4 fruit fly cellular contexts compared by ENCODE assay signal in the genomic region with DNA sequence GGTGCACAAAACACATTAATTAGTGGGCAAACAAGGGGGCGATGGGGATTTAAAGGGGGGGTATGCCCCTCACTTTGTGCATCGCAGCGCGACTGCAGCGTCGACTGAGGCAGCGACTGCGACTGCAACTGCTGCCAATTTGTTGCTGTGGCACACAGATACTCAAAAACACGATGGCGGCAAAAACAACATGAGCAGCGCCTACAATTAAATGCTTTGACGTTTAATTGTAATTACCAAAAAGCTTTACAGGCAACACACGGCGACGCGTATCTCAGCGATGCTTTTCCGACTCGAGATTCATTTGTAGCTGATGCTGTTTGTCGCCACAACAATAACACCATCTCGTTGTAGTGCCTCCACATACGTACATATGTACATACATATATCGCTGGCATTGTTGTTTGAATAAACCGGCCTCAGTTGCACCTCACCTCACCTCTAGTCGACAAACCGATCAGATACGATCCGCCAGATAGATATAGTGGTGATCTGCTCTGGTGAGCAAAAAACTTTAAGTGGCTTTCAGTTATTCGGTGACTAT.
TF ChIP-seq lines count a peak whose summit lies in the region.

No protein-coding gene starts in this region.

- no peak for TF ChIP-seq CTCF in whole organism, embryonic (GFP tag; optimal IDR thresholded peaks at IDR 0.05; lab: Kevin White, UChicago)

TF ChIP-seq in whole organism, adult, 20 proteins besides CTCF, POLR2A, EP300 and RAD21:
- TF ChIP-seq Hr96 (GFP tag; optimal IDR thresholded peaks at IDR 0.05; lab: Kevin White, UChicago) (peak; percentile 25), CG14711 (tag; optimal IDR thresholded peaks at IDR 0.05; lab: Kevin White, UChicago) (no peak), CG1620 (GFP tag; optimal IDR thresholded peaks at IDR 0.05; lab: Kevin White, UChicago) (no peak), CG11617 (GFP tag; optimal IDR thresholded peaks at IDR 0.05; lab: Kevin White, UChicago) (no peak), pad (GFP tag; optimal IDR thresholded peaks at IDR 0.05; lab: Kevin White, UChicago) (no peak), bab1 (GFP tag; optimal IDR thresholded peaks at IDR 0.05; lab: Kevin White, UChicago) (no peak), kay (GFP tag; lab: Kevin White, UChicago; ENCODE audit: borderline replicate concordance) (peak; percentile 61), Mnt (GFP tag; optimal IDR thresholded peaks at IDR 0.05; lab: Kevin White, UChicago) (peak; percentile 1), CG12768 (GFP tag; optimal IDR thresholded peaks at IDR 0.05; lab: Kevin White, UChicago) (no peak), CG33017 (tag; optimal IDR thresholded peaks at IDR 0.05; lab: Kevin White, UChicago) (no peak), tj (GFP tag; optimal IDR thresholded peaks at IDR 0.05; lab: Kevin White, UChicago) (no peak), Crg-1 (GFP tag; optimal IDR thresholded peaks at IDR 0.05; lab: Kevin White, UChicago) (no peak), CG5204 (GFP tag; optimal IDR thresholded peaks at IDR 0.05; lab: Kevin White, UChicago) (no peak), Clk (GFP tag; optimal IDR thresholded peaks at IDR 0.05; lab: Kevin White, UChicago) (no peak), ovo (GFP tag; optimal IDR thresholded peaks at IDR 0.05; lab: Kevin White, UChicago) (no peak), cnc (optimal IDR thresholded peaks at IDR 0.05; lab: Kevin White, UChicago) (no peak), CG7045 (GFP tag; optimal IDR thresholded peaks at IDR 0.05; lab: Kevin White, UChicago) (no peak), CG7101 (tag; optimal IDR thresholded peaks at IDR 0.05; lab: Kevin White, UChicago) (no peak), cic (GFP tag; optimal IDR thresholded peaks at IDR 0.05; lab: Kevin White, UChicago) (no peak), toe (GFP tag; optimal IDR thresholded peaks at IDR 0.05; lab: Kevin White, UChicago) (no peak)

TF ChIP-seq in whole organism, embryonic, 481 proteins besides CTCF, POLR2A, EP300 and RAD21:
- TF ChIP-seq CG11456 (GFP tag; IDR thresholded peaks at IDR 0.05; lab: Robert Waterston, UW) (0 out of 3 replicates have a peak, but pooled peaks have one; percentile 30), pan (optimal IDR thresholded peaks at IDR 0.05; lab: Kevin White, UChicago) (no peak), pan (GFP tag; optimal IDR thresholded peaks at IDR 0.05 in 1 of 2, IDR thresholded peaks at IDR 0.05 in 1 of 2) (peak in 1 of 2 experiments; percentile 4), CG6791 (GFP tag; IDR thresholded peaks at IDR 0.05; lab: Robert Waterston, UW; ENCODE audit: partially characterized antibody) (no peak), zfh1 (GFP tag; IDR thresholded peaks at IDR 0.05; lab: Robert Waterston, UW) (no peak), Drgx (GFP tag; IDR thresholded peaks at IDR 0.05; lab: Robert Waterston, UW) (peak; percentile 38; the same call in 1 of the 2 replicates), grn (GFP tag; optimal IDR thresholded peaks at IDR 0.05; lab: Kevin White, UChicago) (peak; percentile 17), chinmo (GFP tag; IDR thresholded peaks at IDR 0.05; lab: Robert Waterston, UW; ENCODE audit: partially characterized antibody) (0 out of 4 replicates have a peak, but pooled peaks have one; percentile 50), Med (GFP tag; lab: Kevin White, UChicago) (peak; percentile 27), jigr1 (GFP tag; IDR thresholded peaks at IDR 0.05; lab: Robert Waterston, UW) (no peak)

TF ChIP-seq in whole organism, prepupa, 60 proteins besides CTCF, POLR2A, EP300 and RAD21:
- no peak for TF ChIP-seq fkh (GFP tag; optimal IDR thresholded peaks at IDR 0.05; lab: Kevin White, UChicago)
- 0 out of 3 replicates have a peak, but pooled peaks have one; percentile 23 for TF ChIP-seq CG6163 (GFP tag; IDR thresholded peaks at IDR 0.05; lab: Robert Waterston, UW)
- TF ChIP-seq CG6808 (GFP tag; optimal IDR thresholded peaks at IDR 0.05; lab: Kevin White, UChicago) = no peak
- TF ChIP-seq lz (GFP tag; optimal IDR thresholded peaks at IDR 0.05; lab: Kevin White, UChicago) = no peak
- no peak for TF ChIP-seq Eip78C (GFP tag; lab: Kevin White, UChicago)
- TF ChIP-seq Sox15 (GFP tag; optimal IDR thresholded peaks at IDR 0.05; lab: Kevin White, UChicago) = no peak
- no peak for TF ChIP-seq CG32006 (GFP tag; optimal IDR thresholded peaks at IDR 0.05; lab: Kevin White, UChicago)
- TF ChIP-seq CG15336 (GFP tag; IDR thresholded peaks at IDR 0.05; lab: Robert Waterston, UW) = peak; percentile 35; the same call in 1 of the 2 replicates

TF ChIP-seq in whole organism, pupa, 21 proteins besides CTCF, POLR2A, EP300 and RAD21:
- TF ChIP-seq fd96Ca (GFP tag; IDR thresholded peaks at IDR 0.05; lab: Robert Waterston, UW) (peak; percentile 79), CG14655 (GFP tag; optimal IDR thresholded peaks at IDR 0.05; lab: Kevin White, UChicago) (no peak), Pif1B (GFP tag; optimal IDR thresholded peaks at IDR 0.05; lab: Kevin White, UChicago) (no peak), CG32121 (GFP tag; IDR thresholded peaks at IDR 0.05; lab: Robert Waterston, UW) (peak; percentile 73; the same call in 1 of the 2 replicates), Ets98B (GFP tag; IDR thresholded peaks at IDR 0.05; lab: Robert Waterston, UW) (peak; percentile 63; the same call in 1 of the 2 replicates)
TF ChIP-seq in whole organism, pupa: peak in this region for 3.
